Fruit fly (Drosophila melanogaster): ENCODE results near the gene Rfx.
A peak's percentile ranks its signal among the peaks of the same experiment; 100 is the strongest.
"Not testable (repeated sequence)": the region's sequence is repeated elsewhere in the genome, so short reads cannot be mapped to it uniquely, and the experiment has no call there.

Rfx gene

dm6 chr3R:10348461-10348860 lies 29.4 kb downstream of the Rfx start, which contains the start of gene CG31406:
TSS of gene CG31406 (plus strand) at chr3R:10348761.
- TF ChIP-seq Hr83 (GFP tag; optimal IDR thresholded peaks at IDR 0.05; ENCODE audit: poor library complexity, severe bottlenecking); Rel (GFP tag; optimal IDR thresholded peaks at IDR 0.05); Rel (tag; optimal IDR thresholded peaks at IDR 0.05); jim (GFP tag; optimal IDR thresholded peaks at IDR 0.05): not testable (repeated sequence)

dm6 chr3R:10340649-10341048 lies 37.2 kb downstream of the Rfx start, which contains the start of gene CG18545:
TSS of gene CG18545 (plus strand) at chr3R:10340949.
- not testable (repeated sequence) for TF ChIP-seq Sp1, Abd-B, usp (GFP tag; optimal IDR thresholded peaks at IDR 0.05)

dm6 chr3R:10338042-10338441 lies 39.8 kb downstream of the Rfx start, which contains the start of gene CG12592:
TSS of gene CG12592 (plus strand) at chr3R:10338342.
- TF ChIP-seq Hr78, fru, CG32264 (GFP tag; optimal IDR thresholded peaks at IDR 0.05): not testable (repeated sequence)

dm6 chr3R:10332823-10333263 lies 45.0 kb downstream of the Rfx start, which contains the start of gene sle:
TSS of gene sle (plus strand) at chr3R:10333115.
- TF ChIP-seq sv (GFP tag; optimal IDR thresholded peaks at IDR 0.05) (peak; percentile 56), h (GFP tag; optimal IDR thresholded peaks at IDR 0.05) (peak; percentile 82), CG9705 (GFP tag; optimal IDR thresholded peaks at IDR 0.05) (peak; percentile 62), Sp1 (GFP tag; optimal IDR thresholded peaks at IDR 0.05) (peak; percentile 60), Abd-B (GFP tag; optimal IDR thresholded peaks at IDR 0.05) (no peak), CrebA (GFP tag; optimal IDR thresholded peaks at IDR 0.05; ENCODE audit: borderline replicate concordance) (no peak), ey (GFP tag; optimal IDR thresholded peaks at IDR 0.05) (peak; percentile 61), OdsH (GFP tag; optimal IDR thresholded peaks at IDR 0.05) (peak; percentile 65), Myc (optimal IDR thresholded peaks at IDR 0.05) (peak; percentile 56), lola (GFP tag; optimal IDR thresholded peaks at IDR 0.05) (no peak), dsf (GFP tag; optimal IDR thresholded peaks at IDR 0.05; ENCODE audit: borderline replicate concordance) (no peak), GATAd (GFP tag; optimal IDR thresholded peaks at IDR 0.05) (peak; percentile 20), Rel (GFP tag; optimal IDR thresholded peaks at IDR 0.05) (no peak), Rel (tag; optimal IDR thresholded peaks at IDR 0.05) (peak; percentile 32), Mio (GFP tag; optimal IDR thresholded peaks at IDR 0.05) (no peak), psq (GFP tag; optimal IDR thresholded peaks at IDR 0.05) (peak; percentile 56), rgr (GFP tag; optimal IDR thresholded peaks at IDR 0.05) (peak; percentile 81), br (GFP tag; optimal IDR thresholded peaks at IDR 0.05) (no peak)

- no peak for TF ChIP-seq OdsH (GFP tag; optimal IDR thresholded peaks at IDR 0.05)
- TF ChIP-seq psq (GFP tag; optimal IDR thresholded peaks at IDR 0.05): no peak
- TF ChIP-seq Vsx2 (GFP tag; optimal IDR thresholded peaks at IDR 0.05; ENCODE audit: partially characterized antibody): no peak
- no peak for TF ChIP-seq dl (GFP tag; optimal IDR thresholded peaks at IDR 0.05; ENCODE audit: insufficient read depth in 1 of 2, partially characterized antibody in 2 of 2)
- TF ChIP-seq usp (GFP tag; optimal IDR thresholded peaks at IDR 0.05): no peak
- TF ChIP-seq Myc (optimal IDR thresholded peaks at IDR 0.05): no peak
- no peak for TF ChIP-seq jim (GFP tag; optimal IDR thresholded peaks at IDR 0.05)
- TF ChIP-seq Jra (GFP tag; optimal IDR thresholded peaks at IDR 0.05): no peak
- TF ChIP-seq Mio (GFP tag; optimal IDR thresholded peaks at IDR 0.05): no peak
- TF ChIP-seq CG9705 (GFP tag; optimal IDR thresholded peaks at IDR 0.05): no peak
- no peak for TF ChIP-seq N (GFP tag; optimal IDR thresholded peaks at IDR 0.05)
- no peak for TF ChIP-seq ey (GFP tag; optimal IDR thresholded peaks at IDR 0.05)
- no peak for TF ChIP-seq sv (GFP tag; optimal IDR thresholded peaks at IDR 0.05)
- no peak for TF ChIP-seq Rel (GFP tag; optimal IDR thresholded peaks at IDR 0.05)
- TF ChIP-seq Rel (tag; optimal IDR thresholded peaks at IDR 0.05): no peak
- TF ChIP-seq brk (GFP tag; optimal IDR thresholded peaks at IDR 0.05): no peak
- TF ChIP-seq rgr (GFP tag; optimal IDR thresholded peaks at IDR 0.05): no peak
- no peak for TF ChIP-seq pan (optimal IDR thresholded peaks at IDR 0.05)
These were observed 46.9 kb downstream of the Rfx start, which contains the start of the genes Bruce and CG12818 for dm6 chr3R:10330734-10331642. TSS of gene Bruce (minus strand) at chr3R:10331353. TSS of gene CG12818 (plus strand) at chr3R:10331581.

All from whole organism, wandering third instar larva.